Worm (Caenorhabditis elegans) whole organism, midembryonic: Measurements from ENCODE around the gene trh-1.

ENCODE experiments used
- T22C8.4 ChIP-seq: fragments of 200-800 bp; sonication (Bioruptor generic); IDR thresholded peaks from 2 replicates; pipeline ENCODE4 v1.3.6; 2022; ENCODE audit warnings: missing genetic modification characterization, missing compliant biosample characterization
- cog-1 ChIP-seq: sonication (generic microtip); optimal IDR thresholded peaks from 2 replicates; lab custom pipeline; 2016; ENCODE audit warnings: missing genetic modification characterization, missing compliant biosample characterization
- flt-1 ChIP-seq: fragments of 200-800 bp; sonication (Bioruptor generic); IDR thresholded peaks from 2 replicates; pipeline ENCODE4 v1.3.6; 2022; ENCODE audit warnings: missing genetic modification characterization, missing compliant biosample characterization
- klf-2 ChIP-seq: fragments of 200-800 bp; sonication (Bioruptor generic); conservative IDR thresholded peaks from 2 replicates; pipeline ENCODE4 v1.3.6; 2022; ENCODE audit warnings: missing genetic modification reagents, missing genetic modification characterization, missing compliant biosample characterization
- med-1 ChIP-seq: sonication (generic microtip); optimal IDR thresholded peaks from 2 replicates; lab custom pipeline; 2017; ENCODE audit warnings: missing genetic modification characterization, mild to moderate bottlenecking, missing compliant biosample characterization, antibody characterized with exemption, missing genetic modification reagents; ENCODE audit not compliant: insufficient read depth
- ref-1 ChIP-seq: fragments of 200-800 bp; sonication (Bioruptor generic); conservative IDR thresholded peaks from 2 replicates; pipeline ENCODE4 v1.3.6; 2022; ENCODE audit warnings: missing genetic modification reagents, missing genetic modification characterization, missing compliant biosample characterization
- tab-1 ChIP-seq: fragments of 200-800 bp; sonication (Bioruptor generic); IDR thresholded peaks from 2 replicates; pipeline ENCODE4 v1.3.6; 2022; ENCODE audit warnings: missing genetic modification characterization, missing compliant biosample characterization
- ztf-23 ChIP-seq: fragments of 200-800 bp; sonication (Bioruptor generic); IDR thresholded peaks from 2 replicates; pipeline ENCODE4 v1.3.6; 2022; ENCODE audit warnings: missing genetic modification reagents, missing genetic modification characterization, missing compliant biosample characterization
- ztf-29 ChIP-seq: fragments of 200-800 bp; sonication (Bioruptor generic); IDR thresholded peaks from 2 replicates; pipeline ENCODE4 v1.3.6; 2022; ENCODE audit warnings: missing genetic modification reagents, missing genetic modification characterization, missing compliant biosample characterization

Gene trh-1

ce11 chrIV:17382029-17382428, 13.6 kb downstream of the trh-1 start, which contains the start of gene C30H6.8:
C30H6.8 (plus strand) TSS chrIV:17382329.
- no peak for TF ChIP-seq med-1 (GFP tag; lab: Kevin White, UChicago)
- TF ChIP-seq klf-2 (GFP tag; lab: Robert Waterston, UW) = no peak
- TF ChIP-seq T22C8.4 (GFP tag; lab: Robert Waterston, UW) = no peak
- no peak for TF ChIP-seq cog-1
- TF ChIP-seq ref-1 (GFP tag; lab: Robert Waterston, UW) = no peak
- TF ChIP-seq tab-1 (GFP tag; lab: Robert Waterston, UW) = no peak
- no peak for TF ChIP-seq ztf-23
- TF ChIP-seq ztf-29 = no peak

- TF ChIP-seq ztf-29 (no peak), tab-1 (GFP tag; lab: Robert Waterston, UW) (no peak), ref-1 (GFP tag; lab: Robert Waterston, UW) (no peak), klf-2 (GFP tag; lab: Robert Waterston, UW) (no peak), ztf-23 (no peak)
Observed at ce11 chrIV:17383046-17383445, 14.7 kb downstream of the trh-1 start, which contains the start of gene C30H6.12. C30H6.12 (plus strand) TSS chrIV:17383346.

- TF ChIP-seq klf-2 (GFP tag; lab: Robert Waterston, UW) (no peak), ref-1 (GFP tag; lab: Robert Waterston, UW) (no peak), med-1 (GFP tag; lab: Kevin White, UChicago) (no peak), tab-1 (GFP tag; lab: Robert Waterston, UW) (no peak), ztf-29 (no peak), T22C8.4 (GFP tag; lab: Robert Waterston, UW) (no peak), ztf-23 (no peak)
Observed at ce11 chrIV:17387442-17387967, 19.1 kb downstream of the trh-1 start, which contains the start of gene T02D1.8. T02D1.8 (minus strand) TSS chrIV:17387492.

- TF ChIP-seq T22C8.4 (GFP tag; lab: Robert Waterston, UW) (no peak), klf-2 (GFP tag; lab: Robert Waterston, UW) (no peak), ref-1 (GFP tag; lab: Robert Waterston, UW) (no peak), flt-1 (GFP tag; lab: Robert Waterston, UW) (no peak), med-1 (GFP tag; lab: Kevin White, UChicago) (no peak), ztf-29 (no peak), cog-1 (no peak), tab-1 (GFP tag; lab: Robert Waterston, UW) (no peak), ztf-23 (no peak)
Observed at ce11 chrIV:17395910-17396309, 27.5 kb downstream of the trh-1 start, which contains the start of gene sru-15. sru-15 (plus strand) TSS chrIV:17396210.

- TF ChIP-seq klf-2 (GFP tag; lab: Robert Waterston, UW) (no peak), ref-1 (GFP tag; lab: Robert Waterston, UW) (no peak), tab-1 (GFP tag; lab: Robert Waterston, UW) (no peak), med-1 (GFP tag; lab: Kevin White, UChicago) (no peak), ztf-23 (no peak), ztf-29 (no peak), T22C8.4 (GFP tag; lab: Robert Waterston, UW) (no peak), cog-1 (no peak), flt-1 (GFP tag; lab: Robert Waterston, UW) (no peak)
Observed at ce11 chrIV:17399455-17399854, 31.1 kb downstream of the trh-1 start, which contains the start of gene T02D1.4. T02D1.4 (plus strand) TSS chrIV:17399755.

- no peak for TF ChIP-seq med-1 (GFP tag; lab: Kevin White, UChicago)
- no peak for TF ChIP-seq cog-1
- no peak for TF ChIP-seq ztf-23
- no peak for TF ChIP-seq flt-1 (GFP tag; lab: Robert Waterston, UW)
- no peak for TF ChIP-seq T22C8.4 (GFP tag; lab: Robert Waterston, UW)
- no peak for TF ChIP-seq ref-1 (GFP tag; lab: Robert Waterston, UW)
- TF ChIP-seq ztf-29 = no peak
- TF ChIP-seq tab-1 (GFP tag; lab: Robert Waterston, UW) = no peak
- TF ChIP-seq klf-2 (GFP tag; lab: Robert Waterston, UW) = no peak
Observed at ce11 chrIV:17405530-17405929, 37.1 kb downstream of the trh-1 start, which contains the start of gene pmp-4. pmp-4 (minus strand) TSS chrIV:17405630.

- TF ChIP-seq ref-1 (GFP tag; lab: Robert Waterston, UW) (no peak), T22C8.4 (GFP tag; lab: Robert Waterston, UW) (no peak), ztf-29 (no peak), med-1 (GFP tag; lab: Kevin White, UChicago) (no peak), cog-1 (no peak), klf-2 (GFP tag; lab: Robert Waterston, UW) (no peak), ztf-23 (no peak), tab-1 (GFP tag; lab: Robert Waterston, UW) (no peak), flt-1 (GFP tag; lab: Robert Waterston, UW) (no peak)
Observed at ce11 chrIV:17406119-17406518, 37.7 kb downstream of the trh-1 start.

ce11 chrIV:17407025-17407424, 38.6 kb downstream of the trh-1 start, which contains the start of gene T02D1.7:
T02D1.7 (minus strand) TSS chrIV:17407125.
- TF ChIP-seq T22C8.4 (GFP tag; lab: Robert Waterston, UW) (no peak), med-1 (GFP tag; lab: Kevin White, UChicago) (no peak), ref-1 (GFP tag; lab: Robert Waterston, UW) (no peak), cog-1 (no peak), klf-2 (GFP tag; lab: Robert Waterston, UW) (no peak), ztf-23 (no peak), tab-1 (GFP tag; lab: Robert Waterston, UW) (no peak), ztf-29 (no peak), flt-1 (GFP tag; lab: Robert Waterston, UW) (no peak)

ce11 chrIV:17407491-17407890, 39.1 kb downstream of the trh-1 start, which contains the start of gene T02D1.9:
T02D1.9 (minus strand) TSS chrIV:17407591.
- TF ChIP-seq ztf-29 (no peak), ref-1 (GFP tag; lab: Robert Waterston, UW) (no peak), tab-1 (GFP tag; lab: Robert Waterston, UW) (no peak), ztf-23 (no peak), cog-1 (no peak), flt-1 (GFP tag; lab: Robert Waterston, UW) (no peak), med-1 (GFP tag; lab: Kevin White, UChicago) (no peak), T22C8.4 (GFP tag; lab: Robert Waterston, UW) (no peak), klf-2 (GFP tag; lab: Robert Waterston, UW) (no peak)
